Worm (Caenorhabditis elegans) whole organism, L1 larva: ENCODE results near the gene F10E7.11.

ENCODE experiments used
- C16A3.4 ChIP-seq: fragments of 150-350 bp; optimal IDR thresholded peaks from 2 replicates; lab custom pipeline; 2014; ENCODE audit warnings: missing biosample characterization, missing genetic modification characterization
- C34B4.2 ChIP-seq: sonication (generic microtip); optimal IDR thresholded peaks from 2 replicates; lab custom pipeline; 2017; ENCODE audit warnings: mild to moderate bottlenecking, missing genetic modification characterization, missing compliant biosample characterization
- aha-1 ChIP-seq: fragments of 150-350 bp; optimal IDR thresholded peaks from 2 replicates; lab custom pipeline; 2014; ENCODE audit warnings: missing biosample characterization, missing genetic modification characterization
- alr-1 ChIP-seq: fragments of 200-800 bp; sonication (Bioruptor generic); optimal IDR thresholded peaks from 2 replicates; lab custom pipeline; 2018; ENCODE audit warnings: borderline replicate concordance, mild to moderate bottlenecking, missing genetic modification characterization, missing compliant biosample characterization
- aly-2 ChIP-seq: fragments of 150-350 bp; optimal IDR thresholded peaks from 2 replicates; lab custom pipeline; 2014; ENCODE audit warnings: missing biosample characterization, missing genetic modification characterization
- ama-1 ChIP-seq: fragments of 150-350 bp; optimal IDR thresholded peaks from 2 replicates; lab custom pipeline; 2014
- ceh-82 ChIP-seq, 3 experiments: fragments of 150-350 bp in 1 of 3; sonication (generic microtip) in 2 of 3; optimal IDR thresholded peaks; 2 replicates each; lab custom pipeline; 2014 to 2017; ENCODE audit warnings: missing biosample characterization in 3 of 3, missing genetic modification characterization in 3 of 3
- ceh-90 ChIP-seq: sonication (generic microtip); optimal IDR thresholded peaks from 2 replicates; lab custom pipeline; 2016; ENCODE audit warnings: missing genetic modification characterization, missing compliant biosample characterization
- dpl-1 ChIP-seq, 3 experiments: fragments of 150-350 bp in 2 of 3; sonication (generic microtip) in 1 of 3; optimal IDR thresholded peaks; 2 replicates each; lab custom pipeline; 2014 to 2017; ENCODE audit warnings: missing biosample characterization in 3 of 3, missing genetic modification characterization in 3 of 3, missing genetic modification reagents in 3 of 3
- efl-1 ChIP-seq, 4 experiments: fragments of 150-350 bp; optimal IDR thresholded peaks in 3 of 4; peaks in 1 of 4; 1 replicate in 1 of 4; 2 replicates in 3 of 4; lab custom pipeline; 2014; ENCODE audit warnings: missing biosample characterization in 2 of 4, missing genetic modification characterization in 2 of 4, missing genetic modification reagents in 2 of 4
- elt-3 ChIP-seq, 6 experiments: fragments of 150-350 bp in 1 of 6; sonication (generic microtip); optimal IDR thresholded peaks; 2 replicates each; lab custom pipeline; 2017 to 2018; ENCODE audit warnings: missing biosample characterization in 6 of 6, missing genetic modification characterization in 6 of 6, inconsistent platforms in 1 of 6
- ets-5 ChIP-seq: fragments of 200-800 bp; sonication (Bioruptor generic); IDR thresholded peaks from 2 replicates; pipeline ENCODE4 v1.3.6; 2022; ENCODE audit warnings: missing genetic modification characterization, missing compliant biosample characterization
- fkh-10 ChIP-seq: sonication (generic microtip); optimal IDR thresholded peaks from 2 replicates; lab custom pipeline; 2017; ENCODE audit warnings: missing biosample characterization, missing genetic modification reagents, missing genetic modification characterization
- fkh-4 ChIP-seq: sonication (generic microtip); optimal IDR thresholded peaks from 2 replicates; lab custom pipeline; 2016; ENCODE audit warnings: missing compliant biosample characterization, missing genetic modification characterization, borderline replicate concordance
- fkh-8 ChIP-seq: sonication (generic microtip); optimal IDR thresholded peaks from 2 replicates; lab custom pipeline; 2016; ENCODE audit warnings: mild to moderate bottlenecking, missing genetic modification characterization, missing compliant biosample characterization
- fos-1 ChIP-seq: fragments of 150-350 bp; optimal IDR thresholded peaks from 2 replicates; lab custom pipeline; 2014; ENCODE audit warnings: missing biosample characterization, missing genetic modification characterization
- grh-1 ChIP-seq: fragments of 200-800 bp; sonication (Bioruptor generic); IDR thresholded peaks from 2 replicates; pipeline ENCODE4 v1.3.6; 2022; ENCODE audit warnings: missing genetic modification reagents, missing genetic modification characterization, missing compliant biosample characterization
- hlh-17 ChIP-seq: fragments of 200-800 bp; sonication (Bioruptor generic); optimal IDR thresholded peaks from 2 replicates; lab custom pipeline; 2018; ENCODE audit warnings: missing genetic modification characterization, mild to moderate bottlenecking, missing compliant biosample characterization, moderate library complexity, borderline replicate concordance
- hlh-4 ChIP-seq: sonication (generic microtip); optimal IDR thresholded peaks from 2 replicates; lab custom pipeline; 2016; ENCODE audit warnings: mild to moderate bottlenecking, missing genetic modification characterization, missing compliant biosample characterization
- hpl-2 ChIP-seq: fragments of 150-350 bp; optimal IDR thresholded peaks from 2 replicates; lab custom pipeline; 2014; ENCODE audit warnings: missing biosample characterization, missing genetic modification reagents, missing genetic modification characterization
- irx-1 ChIP-seq: sonication (generic microtip); optimal IDR thresholded peaks from 2 replicates; lab custom pipeline; 2016; ENCODE audit warnings: missing genetic modification characterization, missing compliant biosample characterization
- jun-1 ChIP-seq: fragments of 150-350 bp; optimal IDR thresholded peaks from 2 replicates; lab custom pipeline; 2014; ENCODE audit warnings: missing biosample characterization, missing genetic modification reagents, missing genetic modification characterization
- lin-13 ChIP-seq: fragments of 150-350 bp; optimal IDR thresholded peaks from 2 replicates; lab custom pipeline; 2014; ENCODE audit warnings: missing biosample characterization, missing genetic modification reagents, missing genetic modification characterization
- lin-14 ChIP-seq: fragments of 200-800 bp; sonication (Bioruptor generic); optimal IDR thresholded peaks from 2 replicates; lab custom pipeline; 2018; ENCODE audit warnings: mild to moderate bottlenecking, missing genetic modification characterization, moderate library complexity, missing compliant biosample characterization
- lin-35 ChIP-seq, 2 experiments: fragments of 150-350 bp; optimal IDR thresholded peaks; 2 replicates each; lab custom pipeline; 2014; ENCODE audit warnings: missing biosample characterization in 2 of 2, missing genetic modification characterization in 2 of 2, missing genetic modification reagents in 2 of 2
- lin-39 ChIP-seq: fragments of 150-350 bp; optimal IDR thresholded peaks from 2 replicates; lab custom pipeline; 2014; ENCODE audit warnings: missing biosample characterization, missing genetic modification reagents, missing genetic modification characterization
- mdl-1 ChIP-seq, 2 experiments: fragments of 150-350 bp; optimal IDR thresholded peaks; 2 replicates each; lab custom pipeline; 2014 to 2017; ENCODE audit warnings: missing biosample characterization in 2 of 2, missing genetic modification characterization in 2 of 2, inconsistent platforms in 1 of 2
- nhr-11 ChIP-seq: fragments of 150-350 bp; optimal IDR thresholded peaks from 2 replicates; lab custom pipeline; 2014; ENCODE audit warnings: missing biosample characterization, missing genetic modification characterization
- nhr-12 ChIP-seq: sonication (generic microtip); optimal IDR thresholded peaks from 2 replicates; lab custom pipeline; 2017; ENCODE audit warnings: missing biosample characterization, missing genetic modification characterization
- nhr-19 ChIP-seq: fragments of 200-800 bp; sonication (Bioruptor generic); conservative IDR thresholded peaks from 2 replicates; pipeline ENCODE4 v1.3.6; 2022; ENCODE audit warnings: missing genetic modification characterization, missing compliant biosample characterization
- nhr-28 ChIP-seq: fragments of 150-350 bp; optimal IDR thresholded peaks from 2 replicates; lab custom pipeline; 2014; ENCODE audit warnings: missing biosample characterization, missing genetic modification characterization
- nhr-71 ChIP-seq: sonication (generic microtip); optimal IDR thresholded peaks from 2 replicates; lab custom pipeline; 2016; ENCODE audit warnings: mild to moderate bottlenecking, missing genetic modification characterization, moderate library complexity, missing compliant biosample characterization
- nhr-76 ChIP-seq: sonication (generic microtip); optimal IDR thresholded peaks from 2 replicates; lab custom pipeline; 2017; ENCODE audit warnings: missing biosample characterization, missing genetic modification characterization
- nhr-77 ChIP-seq: fragments of 150-350 bp; optimal IDR thresholded peaks from 2 replicates; lab custom pipeline; 2014; ENCODE audit warnings: missing biosample characterization, missing genetic modification characterization
- nhr-84 ChIP-seq: sonication (generic microtip); optimal IDR thresholded peaks from 2 replicates; lab custom pipeline; 2017; ENCODE audit warnings: missing biosample characterization, missing genetic modification characterization
- nhr-85 ChIP-seq: sonication (generic microtip); peaks from one replicate; lab custom pipeline; 2016; ENCODE audit warnings: missing genetic modification characterization, inconsistent platforms, missing compliant biosample characterization
- pag-3 ChIP-seq: sonication (generic microtip); optimal IDR thresholded peaks from 2 replicates; lab custom pipeline; 2017; ENCODE audit warnings: missing genetic modification characterization, mild to moderate bottlenecking, missing compliant biosample characterization, antibody characterized with exemption, borderline replicate concordance; ENCODE audit not compliant: insufficient read depth
- pqm-1 ChIP-seq: sonication (generic microtip); optimal IDR thresholded peaks from 3 replicates; lab custom pipeline; 2017; ENCODE audit warnings: missing biosample characterization, missing genetic modification characterization
- sox-4 ChIP-seq: sonication (generic microtip); optimal IDR thresholded peaks from 2 replicates; lab custom pipeline; 2016; ENCODE audit warnings: missing genetic modification characterization, missing compliant biosample characterization
- sptf-1 ChIP-seq: fragments of 150-350 bp; optimal IDR thresholded peaks from 2 replicates; lab custom pipeline; 2014; ENCODE audit warnings: missing biosample characterization, missing genetic modification characterization
- sup-37 ChIP-seq: fragments of 200-800 bp; sonication (Bioruptor generic); optimal IDR thresholded peaks from 2 replicates; lab custom pipeline; 2018; ENCODE audit warnings: mild to moderate bottlenecking, missing genetic modification characterization, missing compliant biosample characterization
- tbx-2 ChIP-seq: sonication (generic microtip); optimal IDR thresholded peaks from 2 replicates; lab custom pipeline; 2016; ENCODE audit warnings: missing genetic modification characterization, missing compliant biosample characterization
- tlp-1 ChIP-seq: fragments of 150-350 bp; optimal IDR thresholded peaks from 2 replicates; lab custom pipeline; 2014; ENCODE audit warnings: missing biosample characterization, missing genetic modification characterization
- unc-130 ChIP-seq: fragments of 150-350 bp; optimal IDR thresholded peaks from 2 replicates; lab custom pipeline; 2017; ENCODE audit warnings: missing biosample characterization, missing genetic modification characterization, inconsistent platforms
- vab-15 ChIP-seq: sonication (generic microtip); optimal IDR thresholded peaks from 2 replicates; lab custom pipeline; 2017; ENCODE audit warnings: missing genotype, mild to moderate bottlenecking, missing genetic modification characterization, missing compliant biosample characterization
- xbp-1 ChIP-seq: sonication (generic microtip); optimal IDR thresholded peaks from 2 replicates; lab custom pipeline; 2016; ENCODE audit warnings: missing genetic modification characterization, missing compliant biosample characterization
- zip-4 ChIP-seq: fragments of 200-800 bp; sonication (Bioruptor generic); optimal IDR thresholded peaks from 2 replicates; lab custom pipeline; 2018; ENCODE audit warnings: mild to moderate bottlenecking, missing genetic modification characterization, moderate library complexity, missing compliant biosample characterization
- ztf-11 ChIP-seq, 2 experiments: sonication (generic microtip); optimal IDR thresholded peaks; 2 replicates each; lab custom pipeline; 2016 to 2017; ENCODE audit warnings: missing genetic modification characterization in 2 of 2, missing biosample characterization in 1 of 2, missing compliant biosample characterization in 1 of 2
- ztf-4 ChIP-seq: fragments of 150-350 bp; optimal IDR thresholded peaks from 2 replicates; lab custom pipeline; 2014; ENCODE audit warnings: missing biosample characterization, missing genetic modification characterization

F10E7.11 gene

DNA sequence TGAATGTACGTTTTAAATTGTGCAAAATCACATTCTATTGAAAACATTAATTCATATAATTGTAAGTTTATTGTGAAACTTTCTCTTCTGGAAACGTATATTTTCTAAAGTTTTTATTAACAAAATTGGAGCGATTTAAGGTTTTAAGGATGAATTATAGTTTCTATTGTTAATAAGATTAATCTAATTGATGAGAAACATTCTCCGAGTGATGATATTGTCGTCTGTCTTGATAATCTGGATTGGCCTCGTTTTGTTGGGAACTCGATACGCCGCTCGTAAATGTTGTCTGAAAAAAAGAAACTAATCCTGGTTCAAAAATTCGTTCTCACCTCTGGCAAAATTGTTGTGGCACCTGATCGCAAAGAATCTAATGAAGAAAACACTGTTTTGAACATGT, 16.4 kb downstream of the F10E7.11 start:
- TF ChIP-seq elt-3 (tag; optimal IDR thresholded peaks at IDR 0.05; lab: Kevin White, UChicago) (no peak), pag-3 (tag; lab: Kevin White, UChicago) (no peak), jun-1 (tag; lab: Kevin White, UChicago) (no peak), lin-39 (tag; lab: Kevin White, UChicago) (no peak), sox-4 (no peak), pqm-1 (tag; lab: Kevin White, UChicago) (no peak), ztf-11 (tag; optimal IDR thresholded peaks at IDR 0.05; lab: Kevin White, UChicago) (no peak), lin-13 (no peak), nhr-71 (no peak), tbx-2 (no peak), unc-130 (tag; lab: Kevin White, UChicago) (no peak), fos-1 (tag; lab: Kevin White, UChicago) (no peak)
- TF ChIP-seq, all 84 proteins: peak for 0

DNA sequence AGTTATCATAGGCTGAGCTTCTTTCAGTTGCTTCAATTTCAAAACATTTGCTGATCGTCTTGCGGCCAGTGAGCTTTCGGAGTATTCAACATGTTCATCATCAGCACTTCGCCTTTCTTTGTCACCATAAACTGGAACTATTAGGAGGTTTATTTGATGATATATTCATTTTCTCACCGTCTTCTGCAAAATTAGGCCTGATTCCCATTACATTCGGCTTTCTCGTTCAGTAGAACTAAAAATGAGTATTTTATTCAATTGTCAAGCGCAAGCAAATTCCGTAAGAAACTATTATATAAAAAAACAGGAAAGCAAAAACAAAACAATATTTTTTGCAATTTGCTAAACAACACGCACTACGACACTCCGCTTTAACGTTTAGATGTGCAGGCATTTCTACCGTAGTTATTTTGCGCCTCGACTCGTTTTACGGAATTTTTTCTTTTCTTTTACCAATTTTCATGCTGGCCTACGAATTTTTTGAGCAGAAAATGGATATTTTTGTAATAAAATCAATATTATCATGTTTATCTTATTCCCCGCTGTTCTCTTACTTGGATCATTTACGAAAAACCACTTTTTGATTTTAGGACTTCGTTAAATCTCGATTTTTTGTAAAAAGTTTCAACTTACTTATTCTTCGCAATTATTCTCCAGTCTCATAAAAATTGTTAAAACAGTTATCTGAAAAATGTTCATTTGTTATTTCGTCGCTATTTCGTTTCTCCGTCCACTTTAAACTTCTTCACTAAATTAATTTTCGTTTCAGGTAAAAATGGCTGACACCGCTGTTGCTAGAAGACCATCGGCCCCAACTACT, 17.7 kb downstream of the F10E7.11 start, which contains the start of the genes farl-11 and rpl-33:
Gene farl-11 (minus strand): TSS at position 242 of the 820 bp plus-strand sequence.
Gene rpl-33 (plus strand): TSS at position 770 of the 820 bp plus-strand sequence.
- TF ChIP-seq C16A3.4 (tag; lab: Kevin White, UChicago) (peak; percentile 95), aha-1 (tag; lab: Kevin White, UChicago) (no peak), jun-1 (tag; lab: Kevin White, UChicago) (peak; percentile 60), nhr-84 (tag; lab: Kevin White, UChicago) (no peak), ceh-82 (tag; optimal IDR thresholded peaks at IDR 0.05; lab: Kevin White, UChicago) (peak; percentile 77 to 92 (median 80)), hlh-17 (no peak), nhr-11 (peak; percentile 39), ceh-90 (tag; lab: Kevin White, UChicago) (no peak), nhr-77 (peak; percentile 80), aly-2 (tag; lab: Kevin White, UChicago) (peak; percentile 77), ets-5 (GFP tag; lab: Robert Waterston, UW) (no peak), fkh-4 (no peak), nhr-85 (peak; percentile 90), ama-1 (lab: Kevin White, UChicago) (peak; percentile 62), fos-1 (tag; lab: Kevin White, UChicago) (peak; percentile 89), nhr-28 (tag; lab: Kevin White, UChicago) (no peak), grh-1 (GFP tag; lab: Robert Waterston, UW) (peak; percentile 53; the same call in 1 of the 2 replicates), hpl-2 (GFP tag; lab: Kevin White, UChicago) (peak; percentile 52), efl-1 (optimal IDR thresholded peaks at IDR 0.05; lab: Kevin White, UChicago) (peak; percentile 84 to 86), efl-1 (GFP tag; optimal IDR thresholded peaks at IDR 0.05 in 1 of 2; lab: Kevin White, UChicago) (peak; percentile 79 to 97), alr-1 (tag; lab: Kevin White, UChicago) (no peak), mdl-1 (tag; optimal IDR thresholded peaks at IDR 0.05; lab: Kevin White, UChicago) (peak in 1 of 2 experiments; percentile 65), lin-35 (GFP tag; optimal IDR thresholded peaks at IDR 0.05; lab: Kevin White, UChicago) (peak; percentile 83 to 93), vab-15 (tag; lab: Kevin White, UChicago) (no peak), sox-4 (peak; percentile 45), xbp-1 (tag; lab: Kevin White, UChicago) (peak; percentile 81), nhr-76 (tag; lab: Kevin White, UChicago) (no peak), fkh-8 (tag; lab: Kevin White, UChicago) (peak; percentile 85), sptf-1 (tag; lab: Kevin White, UChicago) (no peak), C34B4.2 (tag; lab: Kevin White, UChicago) (no peak), irx-1 (tag; lab: Kevin White, UChicago) (peak; percentile 43), sup-37 (GFP tag; lab: Kevin White, UChicago) (no peak), nhr-12 (tag; lab: Kevin White, UChicago) (no peak), zip-4 (GFP tag; lab: Kevin White, UChicago) (no peak), hlh-4 (no peak), nhr-19 (GFP tag; lab: Robert Waterston, UW) (peak; percentile 77), tlp-1 (no peak), fkh-10 (peak; percentile 33), dpl-1 (GFP tag; optimal IDR thresholded peaks at IDR 0.05; lab: Kevin White, UChicago) (peak; percentile 75 to 83 (median 81)), lin-14 (GFP tag; lab: Kevin White, UChicago) (peak; percentile 85), ztf-4 (tag; lab: Kevin White, UChicago) (no peak)
